Fruit fly (Drosophila melanogaster): Measurements from ENCODE around the gene Eig71Eh.

The Eig71Eh gene

dm6 chr3L:15704250-15704985 is 45.2 kb upstream of the Eig71Eh start (continued):
- no peak for TF ChIP-seq repo (GFP tag; optimal IDR thresholded peaks at IDR 0.05)
- TF ChIP-seq oc (tag; optimal IDR thresholded peaks at IDR 0.05): no peak
- TF ChIP-seq CG30020 (tag; optimal IDR thresholded peaks at IDR 0.05): no peak
- no peak for TF ChIP-seq stc (GFP tag; IDR thresholded peaks at IDR 0.05)
- TF ChIP-seq esg (GFP tag; conservative IDR thresholded peaks at IDR 0.05): no peak; the same call in 1 of the 2 replicates
- no peak for TF ChIP-seq seq (GFP tag; IDR thresholded peaks at IDR 0.05)
- TF ChIP-seq maf-S (GFP tag; optimal IDR thresholded peaks at IDR 0.05): no peak
- peak; percentile 30 for TF ChIP-seq lab (GFP tag; optimal IDR thresholded peaks at IDR 0.05)
- TF ChIP-seq dimm (GFP tag; IDR thresholded peaks at IDR 0.05): no peak
- peak; percentile 50 for TF ChIP-seq ind (GFP tag; optimal IDR thresholded peaks at IDR 0.05)
- peak; percentile 51 for TF ChIP-seq exex (tag; optimal IDR thresholded peaks at IDR 0.05)
- TF ChIP-seq CG4404 (GFP tag; IDR thresholded peaks at IDR 0.05): no peak
- TF ChIP-seq onecut (GFP tag; IDR thresholded peaks at IDR 0.05): no peak
- no peak for TF ChIP-seq chn (GFP tag; optimal IDR thresholded peaks at IDR 0.05)
- TF ChIP-seq CG4282 (GFP tag; optimal IDR thresholded peaks at IDR 0.05): no peak
- no peak for TF ChIP-seq dati (GFP tag; IDR thresholded peaks at IDR 0.05)
- no peak for TF ChIP-seq jumu (GFP tag; optimal IDR thresholded peaks at IDR 0.05)
- TF ChIP-seq CG2889 (GFP tag; IDR thresholded peaks at IDR 0.05): no peak
- TF ChIP-seq luna (GFP tag; optimal IDR thresholded peaks at IDR 0.05): no peak
- TF ChIP-seq CG11723 (GFP tag; optimal IDR thresholded peaks at IDR 0.05): peak; percentile 13
- TF ChIP-seq CrebB (tag; optimal IDR thresholded peaks at IDR 0.05): no peak
- TF ChIP-seq CG7839 (tag; optimal IDR thresholded peaks at IDR 0.05): peak; percentile 78
- peak; percentile 16 for TF ChIP-seq CG12942 (GFP tag; optimal IDR thresholded peaks at IDR 0.05)
- TF ChIP-seq HmgZ (tag; optimal IDR thresholded peaks at IDR 0.05): no peak
- peak; percentile 47 for TF ChIP-seq CG12659 (GFP tag; optimal IDR thresholded peaks at IDR 0.05)
- no peak for TF ChIP-seq CG17186 (GFP tag; optimal IDR thresholded peaks at IDR 0.05)
- peak; percentile 14 for TF ChIP-seq Hmr (GFP tag; optimal IDR thresholded peaks at IDR 0.05)
- TF ChIP-seq CG4424 (GFP tag; optimal IDR thresholded peaks at IDR 0.05): peak; percentile 77
- peak; percentile 66 for TF ChIP-seq Xrp1 (GFP tag; IDR thresholded peaks at IDR 0.05)
- no peak for TF ChIP-seq peb (GFP tag; IDR thresholded peaks at IDR 0.05)
- no peak for TF ChIP-seq shn (GFP tag; optimal IDR thresholded peaks at IDR 0.05)
- 0 out of 2 replicates have a peak, but pooled peaks have one; percentile 4 for TF ChIP-seq Rfx (GFP tag; IDR thresholded peaks at IDR 0.05)
- TF ChIP-seq CHES-1-like (GFP tag; optimal IDR thresholded peaks at IDR 0.05): no peak
- TF ChIP-seq ERR (GFP tag; optimal IDR thresholded peaks at IDR 0.05): no peak
- TF ChIP-seq CG18599 (GFP tag; optimal IDR thresholded peaks at IDR 0.05): peak; percentile 39
- TF ChIP-seq CG33213 (GFP tag; optimal IDR thresholded peaks at IDR 0.05): no peak
- TF ChIP-seq CG6272 (GFP tag; IDR thresholded peaks at IDR 0.05): no peak
- TF ChIP-seq Dref (GFP tag; IDR thresholded peaks at IDR 0.05): no peak
- TF ChIP-seq Camta (GFP tag; optimal IDR thresholded peaks at IDR 0.05): no peak
- TF ChIP-seq ttk (GFP tag; IDR thresholded peaks at IDR 0.05): no peak
- TF ChIP-seq NC2α (GFP tag; optimal IDR thresholded peaks at IDR 0.05): no peak
- no peak for TF ChIP-seq p53 (GFP tag; optimal IDR thresholded peaks at IDR 0.05)
- peak; percentile 17 for TF ChIP-seq CG5245 (GFP tag; optimal IDR thresholded peaks at IDR 0.05)
- TF ChIP-seq BEAF-32 (GFP tag; optimal IDR thresholded peaks at IDR 0.05): no peak
- TF ChIP-seq CG16779 (GFP tag; IDR thresholded peaks at IDR 0.05): no peak
- TF ChIP-seq bigmax (GFP tag; optimal IDR thresholded peaks at IDR 0.05): no peak
- no peak for TF ChIP-seq CG11247 (GFP tag; IDR thresholded peaks at IDR 0.05)
- TF ChIP-seq Usf (GFP tag; optimal IDR thresholded peaks at IDR 0.05): peak; percentile 2
- TF ChIP-seq Blimp-1 (GFP tag; optimal IDR thresholded peaks at IDR 0.05): peak; percentile 75
- peak; percentile 42 for TF ChIP-seq Abd-B (GFP tag; optimal IDR thresholded peaks at IDR 0.05)

All from whole organism, embryonic.